Fruit fly (Drosophila melanogaster): Measurements from ENCODE around the gene t-cup.

dm6 chr2L:12466506-12467043 is 30.6 kb downstream of the t-cup start:
- TF ChIP-seq CG11560 (tag; IDR thresholded peaks at IDR 0.05) (no peak), Meics (GFP tag; optimal IDR thresholded peaks at IDR 0.05) (no peak), CG18599 (GFP tag; optimal IDR thresholded peaks at IDR 0.05) (no peak)
